Fruit fly (Drosophila melanogaster): Measurements from ENCODE around the gene CG3402.

Gene CG3402

dm6 chr3L:680258-680657, 27.6 kb upstream of the CG3402 start, which contains the start of gene CG17129 (continued):
- TF ChIP-seq kay (GFP tag; optimal IDR thresholded peaks at IDR 0.05) (peak; percentile 74), gcm (GFP tag; optimal IDR thresholded peaks at IDR 0.05) (peak; percentile 58), CG1647 (GFP tag; optimal IDR thresholded peaks at IDR 0.05) (peak; percentile 77), chn (GFP tag; optimal IDR thresholded peaks at IDR 0.05) (peak; percentile 73), Sox102F (GFP tag; optimal IDR thresholded peaks at IDR 0.05) (peak; percentile 75), CG17328 (GFP tag; IDR thresholded peaks at IDR 0.05) (peak; percentile 76), NC2β (GFP tag; optimal IDR thresholded peaks at IDR 0.05) (peak; percentile 79), Hmr (GFP tag; optimal IDR thresholded peaks at IDR 0.05) (peak; percentile 65), bowl (GFP tag; IDR thresholded peaks at IDR 0.05) (peak; percentile 28; the same call in 1 of the 2 replicates), hb (GFP tag; IDR thresholded peaks at IDR 0.05; ENCODE audit: partially characterized antibody) (peak; percentile 91), klu (GFP tag; IDR thresholded peaks at IDR 0.05) (peak; percentile 76; the same call in 1 of the 2 replicates), CG14667 (GFP tag; IDR thresholded peaks at IDR 0.05) (peak; percentile 58; the same call in 1 of the 2 replicates), ara (GFP tag; IDR thresholded peaks at IDR 0.05) (peak; percentile 82), Opbp (GFP tag; IDR thresholded peaks at IDR 0.05; ENCODE audit: partially characterized antibody) (peak; percentile 89), CG12744 (GFP tag; optimal IDR thresholded peaks at IDR 0.05) (peak; percentile 61), nmo (GFP tag; optimal IDR thresholded peaks at IDR 0.05) (peak; percentile 77), CG16863 (GFP tag; optimal IDR thresholded peaks at IDR 0.05) (peak; percentile 78), CG10147 (GFP tag; optimal IDR thresholded peaks at IDR 0.05) (peak; percentile 66), H15 (GFP tag; IDR thresholded peaks at IDR 0.05) (peak; percentile 75), CG14441 (GFP tag; IDR thresholded peaks at IDR 0.05) (peak; percentile 90), CG2116 (GFP tag; optimal IDR thresholded peaks at IDR 0.05) (peak; percentile 79), sd (tag; optimal IDR thresholded peaks at IDR 0.05) (peak; percentile 51), kah (GFP tag; optimal IDR thresholded peaks at IDR 0.05) (no peak), Bteb2 (GFP tag; optimal IDR thresholded peaks at IDR 0.05) (peak; percentile 69), CG5180 (GFP tag; optimal IDR thresholded peaks at IDR 0.05) (no peak), CG11398 (GFP tag; optimal IDR thresholded peaks at IDR 0.05) (peak; percentile 68), CG30431 (GFP tag; optimal IDR thresholded peaks at IDR 0.05) (peak; percentile 54), CG4360 (GFP tag; IDR thresholded peaks at IDR 0.05) (no peak), ken (GFP tag; IDR thresholded peaks at IDR 0.05) (peak; percentile 85), bab2 (GFP tag; optimal IDR thresholded peaks at IDR 0.05) (peak; percentile 86), Sry-δ (GFP tag; optimal IDR thresholded peaks at IDR 0.05) (peak; percentile 96), CkIIα-i1 (GFP tag; IDR thresholded peaks at IDR 0.05) (no peak), Ets97D (GFP tag; optimal IDR thresholded peaks at IDR 0.05) (peak; percentile 73), CG3726 (GFP tag; IDR thresholded peaks at IDR 0.05) (no peak), CG12155 (GFP tag; optimal IDR thresholded peaks at IDR 0.05) (peak; percentile 59), CG8944 (GFP tag; optimal IDR thresholded peaks at IDR 0.05) (peak; percentile 79), Awh (GFP tag; IDR thresholded peaks at IDR 0.05) (peak; percentile 56; the same call in 1 of the 2 replicates), Hr3 (GFP tag; optimal IDR thresholded peaks at IDR 0.05) (peak; percentile 68), cas (GFP tag; IDR thresholded peaks at IDR 0.05) (0 out of 2 replicates have a peak, but pooled peaks have one; percentile 51), emc (GFP tag; optimal IDR thresholded peaks at IDR 0.05) (peak; percentile 56), repo (GFP tag; optimal IDR thresholded peaks at IDR 0.05) (peak; percentile 31), wek (GFP tag; optimal IDR thresholded peaks at IDR 0.05) (peak; percentile 26), CG17612 (GFP tag; IDR thresholded peaks at IDR 0.05) (peak; percentile 40; the same call in 1 of the 2 replicates), tup (GFP tag; optimal IDR thresholded peaks at IDR 0.05) (peak; percentile 14), CG17802 (tag; optimal IDR thresholded peaks at IDR 0.05) (peak; percentile 31), CG17359 (tag; optimal IDR thresholded peaks at IDR 0.05) (peak; percentile 77), slou (GFP tag; optimal IDR thresholded peaks at IDR 0.05) (no peak), YL-1 (GFP tag; optimal IDR thresholded peaks at IDR 0.05) (peak; percentile 11), CG14014 (GFP tag; IDR thresholded peaks at IDR 0.05) (peak; percentile 76), fu2 (GFP tag; optimal IDR thresholded peaks at IDR 0.05) (peak; percentile 75), Drgx (GFP tag; IDR thresholded peaks at IDR 0.05) (peak; percentile 7; the same call in 1 of the 2 replicates)

All from whole organism, embryonic.